Fruit fly (Drosophila melanogaster) whole organism, embryonic: ENCODE data around the gene tHMG1.

ENCODE experiments used
- Abd-B ChIP-seq: fragments of 200-800 bp; sonication (Bioruptor generic); optimal IDR thresholded peaks from 2 replicates; lab custom pipeline; 2018; ENCODE audit warnings: missing biosample characterization, mild to moderate bottlenecking, missing genetic modification characterization, moderate library complexity
- Atf-2 ChIP-seq: fragments of 200-800 bp; sonication (Bioruptor generic); optimal IDR thresholded peaks from 2 replicates; lab custom pipeline; 2016; ENCODE audit warnings: missing biosample characterization, missing genetic modification characterization
- Awh ChIP-seq: fragments of 200-800 bp; sonication (Bioruptor generic); IDR thresholded peaks from 2 replicates; pipeline ENCODE4, ENCODE4 v1.3.6; 2022; ENCODE audit warnings: missing biosample characterization, missing genetic modification characterization
- CG12391 ChIP-seq: fragments of 200-800 bp; sonication (Bioruptor generic); optimal IDR thresholded peaks from 3 replicates; lab custom pipeline; 2018; ENCODE audit warnings: missing biosample characterization, mild to moderate bottlenecking, missing genetic modification characterization, moderate library complexity
- CG12769 ChIP-seq: fragments of 200-800 bp; sonication (Bioruptor generic); optimal IDR thresholded peaks from 2 replicates; lab custom pipeline; 2019; ENCODE audit warnings: missing biosample characterization, mild to moderate bottlenecking, missing genetic modification characterization, moderate library complexity
- CG13424 ChIP-seq: fragments of 200-800 bp; sonication (Bioruptor generic); optimal IDR thresholded peaks from 2 replicates; lab custom pipeline; 2019; ENCODE audit warnings: missing biosample characterization, mild to moderate bottlenecking, missing genetic modification characterization, moderate library complexity
- CG14441 ChIP-seq: fragments of 200-800 bp; sonication (Bioruptor generic); IDR thresholded peaks from 2 replicates; pipeline ENCODE4 v1.3.6; 2022; ENCODE audit warnings: missing biosample characterization, missing genetic modification characterization
- CG18262 ChIP-seq: fragments of 200-800 bp; optimal IDR thresholded peaks from 3 replicates; lab custom pipeline; 2019; ENCODE audit warnings: missing biosample characterization, mild to moderate bottlenecking, missing genetic modification characterization, moderate library complexity
- CG18599 ChIP-seq: fragments of 200-800 bp; sonication (Bioruptor generic); optimal IDR thresholded peaks from 3 replicates; lab custom pipeline; 2017; ENCODE audit warnings: missing biosample characterization, missing genetic modification characterization, mild to moderate bottlenecking, moderate library complexity, missing genetic modification reagents
- CG2120 ChIP-seq: fragments of 200-800 bp; sonication (Bioruptor generic); optimal IDR thresholded peaks from 3 replicates; lab custom pipeline; 2016; ENCODE audit warnings: missing biosample characterization, missing genetic modification characterization
- CG31441 ChIP-seq: fragments of 200-800 bp; sonication (Bioruptor generic); IDR thresholded peaks from 2 replicates; pipeline ENCODE4 v1.3.6; 2022; ENCODE audit warnings: missing biosample characterization, missing genetic modification characterization
- CG3726 ChIP-seq: fragments of 200-800 bp; sonication (Bioruptor generic); IDR thresholded peaks from 3 replicates; pipeline ENCODE4, ENCODE4 v1.3.6; 2022; ENCODE audit warnings: missing biosample characterization, missing genetic modification characterization
- CG4730 ChIP-seq: fragments of 200-800 bp; sonication (Bioruptor generic); IDR thresholded peaks from 2 replicates; pipeline ENCODE4 v1.3.6; 2022; ENCODE audit warnings: missing biosample characterization, missing genetic modification characterization
- CG4820 ChIP-seq: fragments of 200-800 bp; sonication (Bioruptor generic); optimal IDR thresholded peaks from 3 replicates; lab custom pipeline; 2016; ENCODE audit warnings: missing biosample characterization, missing genetic modification characterization
- CG6683 ChIP-seq: fragments of 200-800 bp; sonication (Bioruptor generic); optimal IDR thresholded peaks from 2 replicates; lab custom pipeline; 2017; ENCODE audit warnings: missing biosample characterization, mild to moderate bottlenecking, missing genetic modification characterization, missing genetic modification reagents
- CG7839 ChIP-seq: fragments of 200-800 bp; sonication (Bioruptor generic); optimal IDR thresholded peaks from 3 replicates; lab custom pipeline; 2018; ENCODE audit warnings: missing biosample characterization, mild to moderate bottlenecking, missing genetic modification characterization, moderate library complexity
- CG7963 ChIP-seq: fragments of 200-800 bp; sonication (Bioruptor generic); IDR thresholded peaks from 3 replicates; pipeline ENCODE4 v1.3.6; 2022; ENCODE audit warnings: missing biosample characterization, missing genetic modification characterization; ENCODE audit not compliant: partially characterized antibody
- CG8765 ChIP-seq: fragments of 200-800 bp; sonication (Bioruptor generic); IDR thresholded peaks from 2 replicates; pipeline ENCODE4 v1.3.6; 2022; ENCODE audit warnings: missing biosample characterization, missing genetic modification characterization
- CG8924 ChIP-seq: fragments of 200-800 bp; optimal IDR thresholded peaks from 3 replicates; lab custom pipeline; 2019; ENCODE audit warnings: missing biosample characterization, mild to moderate bottlenecking, missing genetic modification characterization, moderate library complexity
- CG9609 ChIP-seq: fragments of 200-800 bp; sonication (Bioruptor generic); optimal IDR thresholded peaks from 3 replicates; lab custom pipeline; 2016; ENCODE audit warnings: missing biosample characterization, missing genetic modification characterization
- Drgx ChIP-seq: fragments of 200-800 bp; sonication (Bioruptor generic); IDR thresholded peaks from 2 replicates; pipeline ENCODE4 v1.3.6; 2022; ENCODE audit warnings: missing biosample characterization, missing genetic modification characterization
- Ets65A ChIP-seq: fragments of 200-800 bp; sonication (Bioruptor generic); peaks from one replicate; lab custom pipeline; 2016; ENCODE audit warnings: missing biosample characterization, missing genetic modification characterization
- HLH54F ChIP-seq: fragments of 200-800 bp; sonication (Bioruptor generic); optimal IDR thresholded peaks from 3 replicates; lab custom pipeline; 2016; ENCODE audit warnings: missing biosample characterization, missing genetic modification characterization
- Neu2 ChIP-seq: fragments of 200-800 bp; sonication (Bioruptor generic); optimal IDR thresholded peaks from 3 replicates; lab custom pipeline; 2016; ENCODE audit warnings: missing biosample characterization, missing genetic modification characterization, borderline replicate concordance
- Optix ChIP-seq: fragments of 200-800 bp; sonication (Bioruptor generic); IDR thresholded peaks from 3 replicates; pipeline ENCODE4 v1.3.6; 2022; ENCODE audit warnings: missing biosample characterization, missing genetic modification characterization
- PHDP ChIP-seq: fragments of 200-800 bp; sonication (Bioruptor generic); optimal IDR thresholded peaks from 3 replicates; lab custom pipeline; 2018; ENCODE audit warnings: missing biosample characterization, mild to moderate bottlenecking, missing genetic modification characterization, moderate library complexity
- Ptx1 ChIP-seq: fragments of 200-800 bp; sonication (Bioruptor generic); IDR thresholded peaks from 2 replicates; pipeline ENCODE4 v1.3.6; 2022; ENCODE audit warnings: missing biosample characterization, missing genetic modification characterization
- Rx ChIP-seq: fragments of 200-800 bp; sonication (Bioruptor generic); IDR thresholded peaks from 2 replicates; pipeline ENCODE4 v1.3.6; 2022; ENCODE audit warnings: missing biosample characterization, missing genetic modification characterization
- Ssrp ChIP-seq: fragments of 200-800 bp; sonication (Bioruptor generic); optimal IDR thresholded peaks from 2 replicates; lab custom pipeline; 2018; ENCODE audit warnings: missing biosample characterization, mild to moderate bottlenecking, missing genetic modification characterization, moderate library complexity
- Vsx1 ChIP-seq: fragments of 200-800 bp; sonication (Bioruptor generic); optimal IDR thresholded peaks from 2 replicates; lab custom pipeline; 2017; ENCODE audit warnings: missing biosample characterization, mild to moderate bottlenecking, missing genetic modification characterization, missing genetic modification reagents
- Xbp1 ChIP-seq: fragments of 200-800 bp; sonication (Bioruptor generic); optimal IDR thresholded peaks from 3 replicates; lab custom pipeline; 2016; ENCODE audit warnings: missing biosample characterization, mild to moderate bottlenecking, missing genetic modification characterization
- Xrp1 ChIP-seq: fragments of 200-800 bp; sonication (Bioruptor generic); IDR thresholded peaks from 2 replicates; pipeline ENCODE4 v1.3.6; 2022; ENCODE audit warnings: missing biosample characterization, missing genetic modification characterization
- az2 ChIP-seq: fragments of 200-800 bp; sonication (Bioruptor generic); optimal IDR thresholded peaks from 3 replicates; lab custom pipeline; 2016; ENCODE audit warnings: missing biosample characterization, missing genetic modification characterization
- caup ChIP-seq: fragments of 200-800 bp; sonication (Bioruptor generic); optimal IDR thresholded peaks from 3 replicates; lab custom pipeline; 2017; ENCODE audit warnings: missing biosample characterization, mild to moderate bottlenecking, missing genetic modification characterization, moderate library complexity; ENCODE audit not compliant: severe bottlenecking
- chn ChIP-seq: fragments of 200-800 bp; sonication (Bioruptor generic); optimal IDR thresholded peaks from 2 replicates; lab custom pipeline; 2016; ENCODE audit warnings: missing biosample characterization, missing genetic modification characterization
- dmrt99B ChIP-seq: fragments of 200-800 bp; sonication (Bioruptor generic); optimal IDR thresholded peaks from 2 replicates; lab custom pipeline; 2018; ENCODE audit warnings: missing biosample characterization, mild to moderate bottlenecking, missing genetic modification characterization, moderate library complexity
- dysf ChIP-seq: fragments of 200-800 bp; sonication (Bioruptor generic); IDR thresholded peaks from 3 replicates; pipeline ENCODE4 v1.3.6; 2022; ENCODE audit warnings: missing biosample characterization, missing genetic modification characterization
- exex ChIP-seq: fragments of 200-800 bp; sonication (Bioruptor generic); optimal IDR thresholded peaks from 4 replicates; lab custom pipeline; 2018; ENCODE audit warnings: missing biosample characterization, mild to moderate bottlenecking, missing genetic modification characterization, moderate library complexity
- lilli ChIP-seq: fragments of 200-800 bp; sonication (Bioruptor generic); optimal IDR thresholded peaks from 3 replicates; lab custom pipeline; 2016; ENCODE audit warnings: missing biosample characterization, missing genetic modification characterization
- otp ChIP-seq: fragments of 200-800 bp; sonication (Bioruptor generic); IDR thresholded peaks from 3 replicates; pipeline ENCODE4, ENCODE4 v1.3.6; 2022; ENCODE audit warnings: missing biosample characterization, missing genetic modification characterization
- pfk ChIP-seq: fragments of 200-800 bp; sonication (Bioruptor generic); optimal IDR thresholded peaks from 2 replicates; lab custom pipeline; 2018; ENCODE audit warnings: missing biosample characterization, mild to moderate bottlenecking, missing genetic modification characterization, moderate library complexity
- phol ChIP-seq: fragments of 200-800 bp; sonication (Bioruptor generic); optimal IDR thresholded peaks from 3 replicates; lab custom pipeline; 2018; ENCODE audit warnings: missing biosample characterization, mild to moderate bottlenecking, missing genetic modification characterization, moderate library complexity
- prd ChIP-seq, 3 experiments: fragments of >200 bp in 2 of 3; fragments of 200-800 bp in 1 of 3; sonication (Bioruptor generic) in 1 of 3; optimal IDR thresholded peaks in 2 of 3; IDR thresholded peaks in 1 of 3; 2 replicates in 2 of 3; 3 replicates in 1 of 3; pipeline versions ENCODE4 v1.3.6 to Lab custom; 2017 to 2022; ENCODE audit warnings: missing biosample characterization in 1 of 3, missing genetic modification characterization in 1 of 3
- ranshi ChIP-seq: fragments of 200-800 bp; sonication (Bioruptor generic); IDR thresholded peaks from 2 replicates; pipeline ENCODE4 v1.3.6; 2022; ENCODE audit warnings: missing biosample characterization, missing genetic modification characterization
- sens ChIP-seq: fragments of 200-800 bp; sonication (Bioruptor generic); peaks from one replicate; lab custom pipeline; 2016; ENCODE audit warnings: missing biosample characterization, missing genetic modification characterization
- ttk ChIP-seq: fragments of 200-800 bp; sonication (Bioruptor generic); IDR thresholded peaks from 2 replicates; pipeline ENCODE4 v2.1.2; 2022; ENCODE audit warnings: missing biosample characterization, missing genetic modification characterization
- vvl ChIP-seq: fragments of 200-800 bp; sonication (Bioruptor generic); IDR thresholded peaks from 2 replicates; pipeline ENCODE4 v1.3.6; 2022; ENCODE audit warnings: missing biosample characterization, missing genetic modification characterization
- wek ChIP-seq: fragments of 200-800 bp; sonication (Bioruptor generic); optimal IDR thresholded peaks from 3 replicates; lab custom pipeline; 2018; ENCODE audit warnings: missing biosample characterization, mild to moderate bottlenecking, missing genetic modification characterization, moderate library complexity

The tHMG1 gene

DNA sequence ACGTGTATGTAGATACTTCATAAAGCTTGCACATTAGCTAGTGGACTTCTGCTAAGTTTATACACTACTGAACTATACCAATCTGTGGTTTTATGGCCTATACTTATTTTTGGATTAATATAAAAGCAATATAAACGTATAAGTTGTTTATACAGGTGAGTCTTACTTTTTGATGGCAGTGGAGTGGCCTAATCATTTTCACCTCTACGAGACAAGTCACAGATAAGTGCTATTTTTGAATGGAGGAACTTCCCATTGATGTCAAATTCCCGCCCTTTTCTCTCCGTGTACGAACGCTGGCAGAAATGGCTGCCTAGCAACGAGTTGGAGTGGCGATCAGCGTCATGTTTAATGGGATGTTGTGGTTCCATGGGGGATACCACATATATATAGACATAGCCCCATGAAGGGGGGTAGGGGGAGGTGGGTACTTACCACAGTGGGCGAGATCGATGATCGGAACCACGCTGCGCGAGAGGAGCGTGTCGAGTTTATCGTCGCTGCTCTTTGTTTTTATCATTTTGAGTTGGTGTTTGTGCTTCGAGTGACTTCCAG lies 34.8 kb downstream of the tHMG1 start (continued):
- TF ChIP-seq CG4730 (GFP tag; lab: Robert Waterston, UW): 0 out of 2 replicates have a peak, but pooled peaks have one; percentile 27
- peak; percentile 42 for TF ChIP-seq CG2120
- TF ChIP-seq dysf: peak; percentile 51; the same call in 2 of the 3 replicates
- 0 out of 3 replicates have a peak, but pooled peaks have one; percentile 47 for TF ChIP-seq otp (GFP tag; lab: Robert Waterston, UW)
- 0 out of 2 replicates have a peak, but pooled peaks have one; percentile 7 for TF ChIP-seq Xrp1
- 0 out of 2 replicates have a peak, but pooled peaks have one; percentile 5 for TF ChIP-seq ttk
- peak; percentile 2 for TF ChIP-seq az2 (GFP tag; lab: Kevin White, UChicago)
- no peak for TF ChIP-seq CG8924 (tag; lab: Kevin White, UChicago)
- TF ChIP-seq Atf-2: no peak
- peak; percentile 51 for TF ChIP-seq Ptx1 (GFP tag; lab: Robert Waterston, UW)
- TF ChIP-seq CG7963: no peak
- TF ChIP-seq CG3726 (GFP tag; lab: Robert Waterston, UW): no peak
- 0 out of 2 replicates have a peak, but pooled peaks have one; percentile 19 for TF ChIP-seq Drgx (GFP tag; lab: Robert Waterston, UW)
- TF ChIP-seq chn (GFP tag; lab: Kevin White, UChicago): peak; percentile 10
- TF ChIP-seq CG31441 (GFP tag; lab: Robert Waterston, UW): peak; percentile 35; the same call in 1 of the 2 replicates
- peak; percentile 9 for TF ChIP-seq CG9609 (GFP tag; lab: Kevin White, UChicago)
- peak; percentile 42; the same call in 1 of the 2 replicates for TF ChIP-seq ranshi
- peak; percentile 59 for TF ChIP-seq CG14441 (GFP tag; lab: Robert Waterston, UW)
- TF ChIP-seq wek: peak; percentile 3
- peak; percentile 37; the same call in 1 of the 3 replicates for TF ChIP-seq Optix (GFP tag; lab: Robert Waterston, UW)
- TF ChIP-seq CG18599 (GFP tag; lab: Kevin White, UChicago): peak; percentile 37
- TF ChIP-seq lilli (GFP tag; lab: Kevin White, UChicago): peak; percentile 14
- no peak for TF ChIP-seq Ssrp (tag; lab: Kevin White, UChicago)
- no peak for TF ChIP-seq Neu2
- TF ChIP-seq pfk (GFP tag; lab: Kevin White, UChicago): no peak
- TF ChIP-seq phol (tag; lab: Kevin White, UChicago): peak; percentile 30
- peak; percentile 42 for TF ChIP-seq CG12769 (tag; lab: Kevin White, UChicago)
- TF ChIP-seq CG13424: peak; percentile 21
- peak; percentile 38 for TF ChIP-seq CG7839 (tag; lab: Kevin White, UChicago)
- TF ChIP-seq Vsx1: peak; percentile 27
- no peak for TF ChIP-seq caup (GFP tag; lab: Kevin White, UChicago)
- peak; percentile 93 for TF ChIP-seq Ets65A
- peak; percentile 72 for TF ChIP-seq sens
- TF ChIP-seq Awh (GFP tag; lab: Robert Waterston, UW): peak; percentile 17; the same call in 1 of the 2 replicates
- TF ChIP-seq PHDP (tag; lab: Kevin White, UChicago): no peak
- TF ChIP-seq Rx (GFP tag; lab: Robert Waterston, UW): 0 out of 2 replicates have a peak, but pooled peaks have one; percentile 20
- TF ChIP-seq CG6683 (GFP tag; lab: Kevin White, UChicago): no peak
- TF ChIP-seq vvl (GFP tag; lab: Robert Waterston, UW): no peak
- TF ChIP-seq dmrt99B: peak; percentile 26
- TF ChIP-seq HLH54F (GFP tag; lab: Kevin White, UChicago): no peak
- TF ChIP-seq CG12391 (tag; lab: Kevin White, UChicago): peak; percentile 10
- TF ChIP-seq prd (optimal IDR thresholded peaks at IDR 0.05; lab: Kevin White, UChicago): no peak
- TF ChIP-seq prd (GFP tag; IDR thresholded peaks at IDR 0.05; lab: Robert Waterston, UW): peak; percentile 34; the same call in 1 of the 3 replicates
- TF ChIP-seq CG8765: 0 out of 2 replicates have a peak, but pooled peaks have one; percentile 34
- TF ChIP-seq exex (tag; lab: Kevin White, UChicago): peak; percentile 28
- TF ChIP-seq Abd-B (GFP tag; lab: Kevin White, UChicago): peak; percentile 45
- TF ChIP-seq CG4820 (GFP tag; lab: Kevin White, UChicago): no peak
- peak; percentile 25 for TF ChIP-seq Xbp1
- TF ChIP-seq CG18262 (tag; lab: Kevin White, UChicago): peak; percentile 49
